Fruit fly (Drosophila melanogaster) whole organism, adult: Measurements from ENCODE around the gene CG6028.

Experiments used
- CG11617 ChIP-seq: fragments of 200-800 bp; sonication (Bioruptor generic); optimal IDR thresholded peaks from 2 replicates; lab custom pipeline; 2017; ENCODE audit warnings: mild to moderate bottlenecking, missing biosample characterization, missing genetic modification reagents, missing genetic modification characterization
- CG12768 ChIP-seq: fragments of 200-800 bp; sonication (Bioruptor generic); optimal IDR thresholded peaks from 2 replicates; lab custom pipeline; 2017; ENCODE audit warnings: missing biosample characterization, missing genetic modification characterization, mild to moderate bottlenecking, moderate library complexity, missing genetic modification reagents
- CG14711 ChIP-seq: fragments of 200-800 bp; sonication (Bioruptor generic); optimal IDR thresholded peaks from 2 replicates; lab custom pipeline; 2018; ENCODE audit warnings: missing biosample characterization, mild to moderate bottlenecking, missing genetic modification characterization, moderate library complexity
- CG1620 ChIP-seq: fragments of 200-800 bp; sonication (Bioruptor generic); optimal IDR thresholded peaks from 2 replicates; lab custom pipeline; 2016; ENCODE audit warnings: missing biosample characterization, missing genetic modification characterization
- CG33017 ChIP-seq: fragments of 200-800 bp; sonication (Bioruptor generic); optimal IDR thresholded peaks from 2 replicates; lab custom pipeline; 2018; ENCODE audit warnings: missing biosample characterization, mild to moderate bottlenecking, missing genetic modification characterization, moderate library complexity
- CG5204 ChIP-seq: fragments of 200-800 bp; sonication (Bioruptor generic); optimal IDR thresholded peaks from 2 replicates; lab custom pipeline; 2016; ENCODE audit warnings: missing biosample characterization, missing genetic modification characterization
- CG7045 ChIP-seq: fragments of 200-800 bp; sonication (Bioruptor generic); optimal IDR thresholded peaks from 2 replicates; lab custom pipeline; 2017; ENCODE audit warnings: missing biosample characterization, mild to moderate bottlenecking, missing genetic modification characterization
- CG7101 ChIP-seq: fragments of 200-800 bp; sonication (Bioruptor generic); optimal IDR thresholded peaks from 2 replicates; lab custom pipeline; 2018; ENCODE audit warnings: missing biosample characterization, mild to moderate bottlenecking, missing genetic modification characterization, moderate library complexity
- Clk ChIP-seq: fragments of 200-800 bp; sonication (Bioruptor generic); optimal IDR thresholded peaks from 2 replicates; lab custom pipeline; 2017; ENCODE audit warnings: missing biosample characterization, missing genetic modification characterization
- Crg-1 ChIP-seq: fragments of 200-800 bp; sonication (Bioruptor generic); optimal IDR thresholded peaks from 2 replicates; lab custom pipeline; 2016; ENCODE audit warnings: missing biosample characterization, missing genetic modification characterization
- Hr96 ChIP-seq: fragments of 200-800 bp; sonication (Bioruptor generic); optimal IDR thresholded peaks from 2 replicates; lab custom pipeline; 2016; ENCODE audit warnings: missing biosample characterization, missing genetic modification characterization
- Mnt ChIP-seq: fragments of 200-800 bp; sonication (Bioruptor generic); optimal IDR thresholded peaks from 2 replicates; lab custom pipeline; 2016; ENCODE audit warnings: missing biosample characterization, mild to moderate bottlenecking, missing genetic modification characterization
- bab1 ChIP-seq: fragments of 200-800 bp; sonication (Bioruptor generic); optimal IDR thresholded peaks from 3 replicates; lab custom pipeline; 2019; ENCODE audit warnings: missing biosample characterization, mild to moderate bottlenecking, missing genetic modification characterization, moderate library complexity
- cic ChIP-seq: fragments of 200-800 bp; sonication (Bioruptor generic); optimal IDR thresholded peaks from 2 replicates; lab custom pipeline; 2017; ENCODE audit warnings: missing biosample characterization, mild to moderate bottlenecking, missing genetic modification characterization, moderate library complexity
- cnc ChIP-seq, 2 experiments: fragments of >200 bp; optimal IDR thresholded peaks; 2 replicates each; lab custom pipeline; 2017
- kay ChIP-seq: fragments of 200-800 bp; sonication (Bioruptor generic); peaks from one replicate; lab custom pipeline; 2016; ENCODE audit warnings: missing biosample characterization, missing genetic modification characterization, borderline replicate concordance
- ovo ChIP-seq: fragments of 200-800 bp; sonication (Bioruptor generic); optimal IDR thresholded peaks from 2 replicates; lab custom pipeline; 2016; ENCODE audit warnings: missing biosample characterization, missing genetic modification characterization
- pad ChIP-seq: fragments of 200-800 bp; sonication (Bioruptor generic); optimal IDR thresholded peaks from 3 replicates; lab custom pipeline; 2017; ENCODE audit warnings: missing biosample characterization, missing genetic modification characterization, mild to moderate bottlenecking, moderate library complexity, missing genetic modification reagents
- tj ChIP-seq: fragments of 200-800 bp; sonication (Bioruptor generic); optimal IDR thresholded peaks from 3 replicates; lab custom pipeline; 2017; ENCODE audit warnings: missing biosample characterization, mild to moderate bottlenecking, missing genetic modification characterization, moderate library complexity
- toe ChIP-seq: fragments of 200-800 bp; sonication (Bioruptor generic); optimal IDR thresholded peaks from 2 replicates; lab custom pipeline; 2016; ENCODE audit warnings: missing biosample characterization, missing genetic modification characterization

The CG6028 gene

dm6 chr3R:21991603-21992002 lies 33.7 kb downstream of the CG6028 start:
- TF ChIP-seq CG12768 (GFP tag; lab: Kevin White, UChicago) (no peak), CG1620 (GFP tag; lab: Kevin White, UChicago) (no peak), CG7045 (GFP tag; lab: Kevin White, UChicago) (no peak), pad (no peak), tj (no peak), Mnt (GFP tag; lab: Kevin White, UChicago) (no peak), CG7101 (tag; lab: Kevin White, UChicago) (no peak), cic (GFP tag; lab: Kevin White, UChicago) (no peak), bab1 (GFP tag; lab: Kevin White, UChicago) (no peak), CG11617 (GFP tag; lab: Kevin White, UChicago) (no peak), cnc (optimal IDR thresholded peaks at IDR 0.05; lab: Kevin White, UChicago) (no peak), CG14711 (tag; lab: Kevin White, UChicago) (no peak), toe (GFP tag; lab: Kevin White, UChicago) (no peak), kay (no peak), Clk (GFP tag; lab: Kevin White, UChicago) (no peak), Crg-1 (GFP tag; lab: Kevin White, UChicago) (no peak)

dm6 chr3R:21989770-21990169 lies 35.5 kb downstream of the CG6028 start:
- TF ChIP-seq cic (GFP tag; lab: Kevin White, UChicago) (no peak), Mnt (GFP tag; lab: Kevin White, UChicago) (no peak), CG7045 (GFP tag; lab: Kevin White, UChicago) (no peak), CG1620 (GFP tag; lab: Kevin White, UChicago) (no peak), toe (GFP tag; lab: Kevin White, UChicago) (no peak), tj (peak; percentile 31), CG7101 (tag; lab: Kevin White, UChicago) (no peak)

- no peak for TF ChIP-seq ovo (GFP tag; lab: Kevin White, UChicago)
- no peak for TF ChIP-seq Mnt (GFP tag; lab: Kevin White, UChicago)
These were observed 37.8 kb downstream of the CG6028 start for dm6 chr3R:21987546-21987945.

- no peak for TF ChIP-seq Crg-1 (GFP tag; lab: Kevin White, UChicago)
These were observed 45.9 kb downstream of the CG6028 start for dm6 chr3R:21979386-21979785.

dm6 chr3R:21977784-21978183 lies 47.5 kb downstream of the CG6028 start:
- no peak for TF ChIP-seq Hr96 (GFP tag; lab: Kevin White, UChicago)
- peak; percentile 82 for TF ChIP-seq tj
- peak; percentile 19 for TF ChIP-seq CG12768 (GFP tag; lab: Kevin White, UChicago)
- no peak for TF ChIP-seq CG1620 (GFP tag; lab: Kevin White, UChicago)
- TF ChIP-seq Crg-1 (GFP tag; lab: Kevin White, UChicago), result no peak
- no peak for TF ChIP-seq CG33017 (tag; lab: Kevin White, UChicago)
- TF ChIP-seq kay, result peak; percentile 94
- TF ChIP-seq CG14711 (tag; lab: Kevin White, UChicago), result no peak
- no peak for TF ChIP-seq cnc (optimal IDR thresholded peaks at IDR 0.05; lab: Kevin White, UChicago)
- peak; percentile 15 for TF ChIP-seq cic (GFP tag; lab: Kevin White, UChicago)
- TF ChIP-seq bab1 (GFP tag; lab: Kevin White, UChicago), result no peak
- no peak for TF ChIP-seq Mnt (GFP tag; lab: Kevin White, UChicago)
- no peak for TF ChIP-seq ovo (GFP tag; lab: Kevin White, UChicago)
- TF ChIP-seq Clk (GFP tag; lab: Kevin White, UChicago), result no peak
- TF ChIP-seq toe (GFP tag; lab: Kevin White, UChicago), result no peak
- TF ChIP-seq CG7101 (tag; lab: Kevin White, UChicago), result no peak
- no peak for TF ChIP-seq CG5204 (GFP tag; lab: Kevin White, UChicago)
- TF ChIP-seq pad, result no peak
- peak; percentile 30 for TF ChIP-seq CG7045 (GFP tag; lab: Kevin White, UChicago)
- no peak for TF ChIP-seq CG11617 (GFP tag; lab: Kevin White, UChicago)

dm6 chr3R:21976954-21977353 lies 48.4 kb downstream of the CG6028 start:
- peak in 1 of 2 experiments; percentile 14 for TF ChIP-seq cnc (optimal IDR thresholded peaks at IDR 0.05; lab: Kevin White, UChicago)
- peak; percentile 14 for TF ChIP-seq tj
- no peak for TF ChIP-seq CG14711 (tag; lab: Kevin White, UChicago)

- TF ChIP-seq CG11617 (GFP tag; lab: Kevin White, UChicago) (no peak), kay (no peak), Clk (GFP tag; lab: Kevin White, UChicago) (no peak), Hr96 (GFP tag; lab: Kevin White, UChicago) (no peak), CG7045 (GFP tag; lab: Kevin White, UChicago) (no peak), Mnt (GFP tag; lab: Kevin White, UChicago) (no peak), Crg-1 (GFP tag; lab: Kevin White, UChicago) (no peak), tj (no peak), ovo (GFP tag; lab: Kevin White, UChicago) (no peak), pad (no peak), bab1 (GFP tag; lab: Kevin White, UChicago) (no peak), CG12768 (GFP tag; lab: Kevin White, UChicago) (no peak)
These were observed 48.9 kb downstream of the CG6028 start for dm6 chr3R:21976355-21976858.
